Worm (Caenorhabditis elegans): ENCODE results near the gene rip-1.

DNA sequence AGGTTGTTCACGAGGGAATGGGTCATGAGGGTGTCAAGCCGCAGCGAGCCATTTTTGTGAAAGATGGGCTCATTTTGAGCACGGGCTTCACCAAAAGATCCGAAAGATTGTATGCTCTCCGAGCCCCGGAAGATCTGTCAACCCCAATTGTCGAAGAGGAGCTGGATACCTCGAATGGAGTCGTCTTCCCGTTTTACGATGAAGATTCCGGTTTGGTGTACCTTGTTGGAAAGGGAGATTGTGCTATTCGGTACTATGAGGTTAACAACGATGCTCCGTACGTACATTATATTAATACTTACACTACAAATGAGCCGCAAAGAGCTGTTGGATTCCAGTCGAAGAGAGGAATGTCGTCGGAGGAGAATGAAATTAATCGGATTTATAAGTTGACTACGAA is 7.4 kb downstream of the rip-1 start:
- TF ChIP-seq ref-1 (GFP tag; conservative IDR thresholded peaks at IDR 0.05) (no peak), klf-2 (GFP tag; conservative IDR thresholded peaks at IDR 0.05) (no peak), med-1 (GFP tag; optimal IDR thresholded peaks at IDR 0.05; ENCODE audit: insufficient read depth) (no peak), ztf-23 (GFP tag; IDR thresholded peaks at IDR 0.05) (no peak), flt-1 (GFP tag; IDR thresholded peaks at IDR 0.05) (no peak), ztf-29 (GFP tag; IDR thresholded peaks at IDR 0.05) (no peak), cog-1 (tag; optimal IDR thresholded peaks at IDR 0.05) (no peak), tab-1 (GFP tag; IDR thresholded peaks at IDR 0.05) (no peak)

All from whole organism, midembryonic.